Worm (Caenorhabditis elegans) whole organism, late embryonic: ENCODE results near the gene W02H3.1.

Source experiments
- C08G9.2 ChIP-seq: sonication (generic microtip); optimal IDR thresholded peaks from 2 replicates; lab custom pipeline; 2016; ENCODE audit warnings: mild to moderate bottlenecking, missing genetic modification characterization, moderate library complexity, missing compliant biosample characterization
- K02D7.2 ChIP-seq: sonication (generic microtip); optimal IDR thresholded peaks from 2 replicates; lab custom pipeline; 2017; ENCODE audit warnings: mild to moderate bottlenecking, missing genetic modification characterization, missing compliant biosample characterization
- K09A11.1 ChIP-seq: sonication (generic microtip); optimal IDR thresholded peaks from 2 replicates; lab custom pipeline; 2017; ENCODE audit warnings: antibody characterized with exemption, mild to moderate bottlenecking, missing genetic modification characterization, missing compliant biosample characterization; ENCODE audit not compliant: insufficient read depth
- T23F11.4 ChIP-seq: fragments of 200-800 bp; sonication (Bioruptor generic); optimal IDR thresholded peaks from 2 replicates; lab custom pipeline; 2018; ENCODE audit warnings: mild to moderate bottlenecking, missing genetic modification characterization, missing compliant biosample characterization
- ahr-1 ChIP-seq: sonication (generic microtip); optimal IDR thresholded peaks from 2 replicates; lab custom pipeline; 2016; ENCODE audit warnings: missing genetic modification characterization, missing compliant biosample characterization
- ceh-18 ChIP-seq: sonication (generic microtip); optimal IDR thresholded peaks from 2 replicates; lab custom pipeline; 2016; ENCODE audit warnings: missing genetic modification characterization, missing compliant biosample characterization
- ceh-19 ChIP-seq: fragments of 200-800 bp; sonication (Bioruptor generic); optimal IDR thresholded peaks from 2 replicates; lab custom pipeline; 2018; ENCODE audit warnings: mild to moderate bottlenecking, missing genetic modification characterization, missing compliant biosample characterization
- ceh-24 ChIP-seq: sonication (generic microtip); optimal IDR thresholded peaks from 2 replicates; lab custom pipeline; 2016; ENCODE audit warnings: mild to moderate bottlenecking, missing genetic modification characterization, missing compliant biosample characterization
- ceh-30 ChIP-seq: fragments of 150-350 bp; optimal IDR thresholded peaks from 2 replicates; lab custom pipeline; 2014; ENCODE audit warnings: missing biosample characterization, missing genetic modification characterization
- ceh-45 ChIP-seq: fragments of 200-800 bp; sonication (Bioruptor generic); IDR thresholded peaks from 2 replicates; pipeline ENCODE4 v1.3.6; 2022; ENCODE audit warnings: missing genetic modification reagents, missing genetic modification characterization, missing compliant biosample characterization
- ceh-6 ChIP-seq: fragments of 200-800 bp; sonication (Bioruptor generic); optimal IDR thresholded peaks from 2 replicates; lab custom pipeline; 2018; ENCODE audit warnings: mild to moderate bottlenecking, missing genetic modification characterization, missing compliant biosample characterization
- ceh-9 ChIP-seq: sonication (generic microtip); optimal IDR thresholded peaks from 2 replicates; lab custom pipeline; 2016; ENCODE audit warnings: mild to moderate bottlenecking, missing genetic modification characterization, inconsistent platforms, missing compliant biosample characterization
- elt-2 ChIP-seq: sonication (generic microtip); optimal IDR thresholded peaks from 2 replicates; lab custom pipeline; 2016; ENCODE audit warnings: missing genetic modification reagents, missing genetic modification characterization, missing compliant biosample characterization
- ets-4 ChIP-seq: sonication (generic microtip); optimal IDR thresholded peaks from 2 replicates; lab custom pipeline; 2016; ENCODE audit warnings: missing genetic modification characterization, missing compliant biosample characterization
- eyg-1 ChIP-seq: sonication (generic microtip); optimal IDR thresholded peaks from 2 replicates; lab custom pipeline; 2016; ENCODE audit warnings: missing genotype, missing genetic modification characterization, missing compliant biosample characterization
- fax-1 ChIP-seq: sonication (generic microtip); optimal IDR thresholded peaks from 2 replicates; lab custom pipeline; 2016; ENCODE audit warnings: missing genotype, missing genetic modification characterization, missing compliant biosample characterization
- fkh-10 ChIP-seq: fragments of 150-350 bp; optimal IDR thresholded peaks from 2 replicates; lab custom pipeline; 2014; ENCODE audit warnings: missing biosample characterization, missing genetic modification reagents, missing genetic modification characterization
- hlh-13 ChIP-seq: fragments of 200-800 bp; sonication (Bioruptor generic); optimal IDR thresholded peaks from 2 replicates; lab custom pipeline; 2018; ENCODE audit warnings: mild to moderate bottlenecking, missing genetic modification characterization, missing compliant biosample characterization
- hlh-15 ChIP-seq: sonication (generic microtip); optimal IDR thresholded peaks from 2 replicates; lab custom pipeline; 2016; ENCODE audit warnings: missing genetic modification characterization, missing compliant biosample characterization
- hlh-6 ChIP-seq: sonication (generic microtip); optimal IDR thresholded peaks from 2 replicates; lab custom pipeline; 2016; ENCODE audit warnings: missing genotype, missing genetic modification characterization, missing compliant biosample characterization
- hlh-8 ChIP-seq: sonication (generic microtip); optimal IDR thresholded peaks from 2 replicates; lab custom pipeline; 2016; ENCODE audit warnings: missing genotype, missing genetic modification characterization, missing compliant biosample characterization
- lin-11 ChIP-seq: fragments of 200-800 bp; sonication (Bioruptor generic); optimal IDR thresholded peaks from 2 replicates; lab custom pipeline; 2018; ENCODE audit warnings: mild to moderate bottlenecking, missing genetic modification characterization, missing compliant biosample characterization
- mec-3 ChIP-seq: sonication (generic microtip); optimal IDR thresholded peaks from 2 replicates; lab custom pipeline; 2016; ENCODE audit warnings: borderline replicate concordance, missing genetic modification characterization, missing compliant biosample characterization
- nhr-11 ChIP-seq: fragments of 150-350 bp; optimal IDR thresholded peaks from 2 replicates; lab custom pipeline; 2014; ENCODE audit warnings: missing biosample characterization, missing genetic modification characterization
- nhr-232 ChIP-seq: sonication (generic microtip); optimal IDR thresholded peaks from 2 replicates; lab custom pipeline; 2016; ENCODE audit warnings: missing genetic modification characterization, missing compliant biosample characterization
- npax-4 ChIP-seq: sonication (generic microtip); optimal IDR thresholded peaks from 2 replicates; lab custom pipeline; 2016; ENCODE audit warnings: missing genetic modification characterization, missing compliant biosample characterization
- odd-2 ChIP-seq: sonication (generic microtip); optimal IDR thresholded peaks from 2 replicates; lab custom pipeline; 2017; ENCODE audit warnings: antibody characterized with exemption, mild to moderate bottlenecking, missing genetic modification characterization, missing compliant biosample characterization
- pha-2 ChIP-seq: sonication (generic microtip); optimal IDR thresholded peaks from 2 replicates; lab custom pipeline; 2017; ENCODE audit warnings: mild to moderate bottlenecking, missing genetic modification characterization, missing compliant biosample characterization
- ref-2 ChIP-seq: sonication (generic microtip); optimal IDR thresholded peaks from 2 replicates; lab custom pipeline; 2016; ENCODE audit warnings: missing genetic modification characterization, missing compliant biosample characterization
- rnt-1 ChIP-seq: sonication (generic microtip); optimal IDR thresholded peaks from 2 replicates; lab custom pipeline; 2016; ENCODE audit warnings: missing genetic modification characterization, missing compliant biosample characterization
- tbx-2 ChIP-seq: sonication (generic microtip); optimal IDR thresholded peaks from 2 replicates; lab custom pipeline; 2016; ENCODE audit warnings: missing genetic modification characterization, missing compliant biosample characterization
- ztf-16 ChIP-seq: sonication (generic microtip); optimal IDR thresholded peaks from 2 replicates; lab custom pipeline; 2017; ENCODE audit warnings: missing genetic modification characterization, missing compliant biosample characterization

Gene W02H3.1

ce11 chrX:11136988-11137387 lies 31.7 kb upstream of the W02H3.1 start:
- TF ChIP-seq fax-1 (tag; lab: Kevin White, UChicago): no peak
- TF ChIP-seq ceh-9: no peak
- TF ChIP-seq mec-3 (tag; lab: Kevin White, UChicago): no peak
- no peak for TF ChIP-seq hlh-6 (tag; lab: Kevin White, UChicago)
- TF ChIP-seq nhr-11: no peak
- TF ChIP-seq, all 69 proteins: peak for 0

ce11 chrX:11134750-11135394 lies 29.6 kb upstream of the W02H3.1 start:
- TF ChIP-seq tbx-2 (no peak), ceh-19 (GFP tag; lab: Kevin White, UChicago) (no peak), ztf-16 (tag; lab: Kevin White, UChicago) (no peak), ahr-1 (no peak), T23F11.4 (GFP tag; lab: Kevin White, UChicago) (no peak), pha-2 (tag; lab: Kevin White, UChicago) (no peak), eyg-1 (tag; lab: Kevin White, UChicago) (no peak)

- TF ChIP-seq rnt-1 (no peak), elt-2 (tag; lab: Kevin White, UChicago) (peak; percentile 49)
Observed at ce11 chrX:11132260-11132659, 27.0 kb upstream of the W02H3.1 start.

ce11 chrX:11126259-11126658 lies 21.0 kb upstream of the W02H3.1 start:
- TF ChIP-seq ceh-18 (no peak), ceh-30 (tag; lab: Kevin White, UChicago) (no peak), K02D7.2 (tag; lab: Kevin White, UChicago) (no peak), npax-4 (tag; lab: Kevin White, UChicago) (no peak), K09A11.1 (tag; lab: Kevin White, UChicago) (no peak), hlh-6 (tag; lab: Kevin White, UChicago) (no peak), lin-11 (tag; lab: Kevin White, UChicago) (no peak), ceh-24 (tag; lab: Kevin White, UChicago) (no peak), hlh-13 (GFP tag; lab: Kevin White, UChicago) (no peak), eyg-1 (tag; lab: Kevin White, UChicago) (no peak), ceh-45 (GFP tag; lab: Robert Waterston, UW) (no peak), hlh-8 (tag; lab: Kevin White, UChicago) (no peak)

- TF ChIP-seq nhr-11 (no peak), hlh-15 (tag; lab: Kevin White, UChicago) (no peak), hlh-8 (tag; lab: Kevin White, UChicago) (no peak), odd-2 (tag; lab: Kevin White, UChicago) (no peak), ets-4 (tag; lab: Kevin White, UChicago) (no peak), ceh-6 (GFP tag; lab: Kevin White, UChicago) (no peak), fkh-10 (no peak), ceh-18 (no peak)
- TF ChIP-seq, all 69 proteins: peak for 0
Observed at ce11 chrX:11125520-11125919, 20.3 kb upstream of the W02H3.1 start, which contains the start of gene alr-1. Gene alr-1, minus strand, starts transcription at chrX:11125620.

- TF ChIP-seq C08G9.2 (tag; lab: Kevin White, UChicago) (no peak), nhr-232 (no peak), pha-2 (tag; lab: Kevin White, UChicago) (no peak), ref-2 (peak; percentile 11)
- TF ChIP-seq, all 69 proteins: peak for 1
Observed at ce11 chrX:11123998-11124397, 18.7 kb upstream of the W02H3.1 start.
